Fruit fly (Drosophila melanogaster) S2 (cell line): Measurements from ENCODE around the gene Nfs1.
A peak's percentile ranks its signal among the peaks of the same experiment; 100 is the strongest.

ENCODE experiments used
- CG8478 ChIP-seq: fragments of >200 bp; optimal IDR thresholded peaks from 2 replicates; lab custom pipeline; 2018
- CTCF ChIP-seq, 2 experiments: fragments of >200 bp; optimal IDR thresholded peaks; 2 replicates each; lab custom pipeline; 2018

- peak in 1 of 2 experiments; percentile 12 for TF ChIP-seq CTCF (optimal IDR thresholded peaks at IDR 0.05; lab: Kevin White, UChicago)
- TF ChIP-seq CG8478 (lab: Kevin White, UChicago): no peak
These were observed 7.2 kb downstream of the Nfs1 start for dm6 chr2L:12006397-12007330.
